Fruit fly (Drosophila melanogaster): Measurements from ENCODE around the gene CanB.

dm6 chrX:5336722-5337121 is 4.4 kb downstream of the CanB start:
- TF ChIP-seq insv (optimal IDR thresholded peaks at IDR 0.05) (no peak), Sin3A (optimal IDR thresholded peaks at IDR 0.05) (no peak), h (optimal IDR thresholded peaks at IDR 0.05) (no peak)
